Worm (Caenorhabditis elegans): ENCODE data around the gene enee-1.

- TF ChIP-seq F13H6.1 (tag; optimal IDR thresholded peaks at IDR 0.05) (no peak), ceh-6 (GFP tag; optimal IDR thresholded peaks at IDR 0.05) (no peak)
Observed at ce11 chrII:57370-57769, 32.9 kb downstream of the enee-1 start, which contains the start of gene ascc-1.

Measured in whole organism, late embryonic.